Worm (Caenorhabditis elegans): ENCODE results near the gene atx-2.

- no peak for TF ChIP-seq lin-15B (tag; optimal IDR thresholded peaks at IDR 0.05)
- no peak for TF ChIP-seq tbx-2 (tag; optimal IDR thresholded peaks at IDR 0.05)
- no peak for TF ChIP-seq nhr-23 (tag; optimal IDR thresholded peaks at IDR 0.05)
- no peak for TF ChIP-seq jun-1 (tag; optimal IDR thresholded peaks at IDR 0.05)
- TF ChIP-seq ztf-4 (tag; optimal IDR thresholded peaks at IDR 0.05): no peak
Measured at ce11 chrIII:10474945-10475344, 13.8 kb downstream of the atx-2 start, which contains the start of gene D2045.9.
